Worm (Caenorhabditis elegans) whole organism, L3 larva: ENCODE data around the gene fubl-3.

Source experiments
- R02D3.7 ChIP-seq: fragments of 150-350 bp; optimal IDR thresholded peaks from 2 replicates; lab custom pipeline; 2014; ENCODE audit warnings: missing biosample characterization, missing genetic modification characterization
- aly-2 ChIP-seq: fragments of 150-350 bp; optimal IDR thresholded peaks from 2 replicates; lab custom pipeline; 2014; ENCODE audit warnings: missing biosample characterization, missing genetic modification characterization
- ama-1 ChIP-seq: fragments of 150-350 bp; optimal IDR thresholded peaks from 2 replicates; lab custom pipeline; 2018
- ceh-16 ChIP-seq: sonication (generic microtip); optimal IDR thresholded peaks from 2 replicates; lab custom pipeline; 2017; ENCODE audit warnings: missing biosample characterization, missing genetic modification characterization
- ceh-28 ChIP-seq: fragments of 150-350 bp; optimal IDR thresholded peaks from 2 replicates; lab custom pipeline; 2014; ENCODE audit warnings: missing biosample characterization, missing genetic modification reagents, missing genetic modification characterization
- egl-27 ChIP-seq: sonication (generic microtip); optimal IDR thresholded peaks from 4 replicates; lab custom pipeline; 2017; ENCODE audit warnings: missing biosample characterization, missing genetic modification reagents, missing genetic modification characterization
- egl-5 ChIP-seq: fragments of 150-350 bp; optimal IDR thresholded peaks from 2 replicates; lab custom pipeline; 2017; ENCODE audit warnings: missing biosample characterization, missing genetic modification reagents, missing genetic modification characterization, inconsistent platforms
- elt-1 ChIP-seq: fragments of 150-350 bp; optimal IDR thresholded peaks from 2 replicates; lab custom pipeline; 2014; ENCODE audit warnings: missing biosample characterization, missing genetic modification characterization
- elt-2 ChIP-seq: sonication (generic microtip); optimal IDR thresholded peaks from 2 replicates; lab custom pipeline; 2016; ENCODE audit warnings: missing genetic modification reagents, mild to moderate bottlenecking, missing genetic modification characterization, missing compliant biosample characterization
- elt-3 ChIP-seq, 3 experiments: fragments of 150-350 bp in 1 of 3; sonication (generic microtip) in 2 of 3; optimal IDR thresholded peaks; 2 replicates in 2 of 3; 4 replicates in 1 of 3; lab custom pipeline; 2014 to 2017; ENCODE audit warnings: missing biosample characterization in 3 of 3, missing genetic modification characterization in 3 of 3
- fkh-2 ChIP-seq: fragments of 150-350 bp; optimal IDR thresholded peaks from 2 replicates; lab custom pipeline; 2014; ENCODE audit warnings: missing biosample characterization, missing genetic modification reagents, missing genetic modification characterization
- jun-1 ChIP-seq: fragments of 150-350 bp; optimal IDR thresholded peaks from 2 replicates; lab custom pipeline; 2014; ENCODE audit warnings: missing biosample characterization, missing genetic modification reagents, missing genetic modification characterization
- lin-15B ChIP-seq: fragments of 150-350 bp; optimal IDR thresholded peaks from 2 replicates; lab custom pipeline; 2014; ENCODE audit warnings: missing biosample characterization, missing genetic modification characterization
- lin-39 ChIP-seq: fragments of 150-350 bp; optimal IDR thresholded peaks from 2 replicates; lab custom pipeline; 2018; ENCODE audit warnings: missing biosample characterization, missing genetic modification reagents, missing genetic modification characterization
- lsy-12 ChIP-seq: sonication (generic microtip); optimal IDR thresholded peaks from 2 replicates; lab custom pipeline; 2016; ENCODE audit warnings: mild to moderate bottlenecking, missing genetic modification characterization, missing compliant biosample characterization
- nfya-1 ChIP-seq: sonication (generic microtip); optimal IDR thresholded peaks from 2 replicates; lab custom pipeline; 2017; ENCODE audit warnings: missing genetic modification characterization, mild to moderate bottlenecking, missing compliant biosample characterization, antibody characterized with exemption, moderate library complexity; ENCODE audit not compliant: insufficient read depth
- nhr-11 ChIP-seq: fragments of 150-350 bp; optimal IDR thresholded peaks from 2 replicates; lab custom pipeline; 2014; ENCODE audit warnings: missing biosample characterization, missing genetic modification characterization
- nhr-12 ChIP-seq: fragments of 150-350 bp; optimal IDR thresholded peaks from 2 replicates; lab custom pipeline; 2014; ENCODE audit warnings: missing biosample characterization, missing genetic modification characterization
- nhr-23 ChIP-seq: fragments of 150-350 bp; optimal IDR thresholded peaks from 2 replicates; lab custom pipeline; 2014; ENCODE audit warnings: missing biosample characterization, missing genetic modification reagents, missing genetic modification characterization
- nhr-237 ChIP-seq: fragments of 150-350 bp; optimal IDR thresholded peaks from 2 replicates; lab custom pipeline; 2014; ENCODE audit warnings: missing biosample characterization, missing genetic modification characterization
- nhr-25 ChIP-seq: sonication (generic microtip); optimal IDR thresholded peaks from 2 replicates; lab custom pipeline; 2017; ENCODE audit warnings: missing biosample characterization, missing genetic modification characterization
- nhr-28 ChIP-seq: fragments of 150-350 bp; optimal IDR thresholded peaks from 2 replicates; lab custom pipeline; 2014; ENCODE audit warnings: missing biosample characterization, missing genetic modification characterization
- nhr-43 ChIP-seq: sonication (generic microtip); optimal IDR thresholded peaks from 2 replicates; lab custom pipeline; 2016; ENCODE audit warnings: mild to moderate bottlenecking, missing genetic modification characterization, missing compliant biosample characterization; ENCODE audit not compliant: poor library complexity, severe bottlenecking
- nhr-76 ChIP-seq: fragments of 150-350 bp; sonication (generic microtip); optimal IDR thresholded peaks from 5 replicates; lab custom pipeline; 2014; ENCODE audit warnings: missing biosample characterization, missing genetic modification characterization
- pha-4 ChIP-seq: fragments of 150-350 bp; optimal IDR thresholded peaks from 2 replicates; lab custom pipeline; 2014; ENCODE audit warnings: missing biosample characterization, missing genetic modification reagents, missing genetic modification characterization
- pqm-1 ChIP-seq: fragments of 150-350 bp; optimal IDR thresholded peaks from 2 replicates; lab custom pipeline; 2017; ENCODE audit warnings: missing biosample characterization, missing genetic modification characterization, inconsistent platforms
- snpc-4 ChIP-seq: fragments of 150-350 bp; optimal IDR thresholded peaks from 2 replicates; lab custom pipeline; 2014; ENCODE audit warnings: missing biosample characterization, missing genetic modification characterization
- unc-62 ChIP-seq: fragments of 150-350 bp; sonication (generic microtip); optimal IDR thresholded peaks from 4 replicates; lab custom pipeline; 2014; ENCODE audit warnings: missing biosample characterization, missing genetic modification reagents, missing genetic modification characterization

Gene fubl-3

DNA sequence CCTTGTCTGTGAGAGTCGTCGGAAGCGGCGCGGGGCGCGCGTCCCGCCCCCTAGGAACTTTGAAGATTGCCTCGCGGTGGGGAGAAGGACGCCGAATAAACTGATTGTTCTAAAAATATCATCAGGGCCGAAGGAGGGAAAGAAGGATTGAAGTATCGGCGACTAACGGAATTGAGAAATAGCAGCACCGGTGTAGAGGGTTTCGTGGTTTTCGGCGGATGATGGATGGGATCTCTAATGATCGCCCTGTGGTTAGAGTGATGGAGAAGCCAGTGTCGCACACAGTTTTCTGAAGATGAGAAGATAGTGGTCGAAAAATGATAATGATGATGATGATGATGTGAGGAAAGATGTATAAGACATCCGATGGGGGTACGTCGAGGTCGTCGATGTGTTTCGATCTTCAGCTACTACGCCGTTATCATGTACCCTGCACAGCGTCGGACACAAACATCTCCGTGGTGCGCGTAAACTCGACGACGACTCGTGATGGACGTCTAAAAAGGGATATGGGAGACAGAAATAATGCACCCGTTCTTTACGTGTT, 12.6 kb upstream of the fubl-3 start, which contains the start of gene osm-11:
osm-11 (minus strand) TSS at position 51 of the 547 bp plus-strand sequence.
- TF ChIP-seq nhr-25 (tag; lab: Kevin White, UChicago) (peak; percentile 45), nhr-43 (tag; lab: Kevin White, UChicago) (peak; percentile 89), jun-1 (no peak), elt-3 (tag; optimal IDR thresholded peaks at IDR 0.05; lab: Kevin White, UChicago) (peak; percentile 26 to 78 (median 41)), lin-39 (peak; percentile 2), nhr-23 (peak; percentile 46)

DNA sequence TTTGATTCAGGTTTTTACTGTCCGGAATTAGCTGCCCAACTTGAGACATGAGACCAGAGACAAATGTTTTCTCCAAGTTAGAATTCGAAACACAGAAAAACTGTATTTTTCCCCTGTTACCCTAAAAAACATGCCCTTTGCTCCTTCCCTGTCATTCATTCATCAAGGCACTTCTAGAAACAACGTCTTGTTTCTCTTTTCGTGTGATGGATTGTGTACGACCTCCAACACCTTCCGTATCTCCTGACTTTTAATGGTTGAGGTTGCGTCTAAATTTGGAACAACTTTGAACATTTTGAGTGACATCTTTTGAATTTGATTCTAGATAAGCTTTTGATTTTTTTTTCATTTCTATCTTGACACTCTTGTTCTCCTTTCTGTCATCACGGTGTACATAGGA, 11.7 kb upstream of the fubl-3 start:
- no peak for TF ChIP-seq pqm-1
- peak; percentile 26 for TF ChIP-seq nhr-25 (tag; lab: Kevin White, UChicago)
- no peak for TF ChIP-seq lsy-12 (tag; lab: Kevin White, UChicago)
- no peak for TF ChIP-seq nhr-12 (tag; lab: Kevin White, UChicago)

DNA sequence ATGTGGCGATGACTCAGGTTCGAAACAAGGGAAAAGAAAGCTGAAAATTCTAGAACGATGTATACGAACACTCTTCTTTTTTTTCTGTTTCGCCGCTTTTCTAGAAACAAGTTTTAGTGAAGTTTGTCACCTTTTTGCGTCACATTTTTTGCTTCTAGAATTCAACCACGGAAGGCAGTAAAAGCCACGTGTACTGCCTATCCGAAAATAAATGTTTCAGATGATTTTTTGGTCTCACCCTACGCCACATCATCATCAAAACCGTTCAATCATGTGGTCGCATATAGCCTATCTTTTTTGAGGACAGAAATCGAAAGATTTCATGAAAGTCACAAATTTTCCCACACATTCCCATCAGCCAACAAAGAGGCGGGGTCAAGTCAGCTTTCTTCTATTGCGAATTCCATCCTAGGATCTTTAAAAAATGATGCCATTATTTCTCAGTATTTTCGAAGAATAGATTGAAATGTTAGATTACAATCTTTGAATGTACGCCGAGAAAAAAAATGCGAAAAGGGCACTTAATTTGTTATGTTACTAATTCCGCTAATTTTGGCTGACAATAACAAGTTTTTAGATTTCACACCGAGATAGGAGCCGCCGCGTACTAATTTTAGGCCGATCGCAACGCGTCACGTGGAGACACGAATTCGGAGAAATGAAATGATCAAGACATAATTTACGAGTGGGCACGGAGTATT, 10.2 kb upstream of the fubl-3 start:
- TF ChIP-seq nhr-25 (tag; lab: Kevin White, UChicago) = peak; percentile 70
- TF ChIP-seq nhr-76 = no peak
- TF ChIP-seq nhr-43 (tag; lab: Kevin White, UChicago) = peak; percentile 37
- TF ChIP-seq ama-1 (lab: Kevin White, UChicago) = peak; percentile 49
- TF ChIP-seq elt-1 (tag; lab: Kevin White, UChicago) = peak; percentile 82
- peak; percentile 15 for TF ChIP-seq nfya-1

DNA sequence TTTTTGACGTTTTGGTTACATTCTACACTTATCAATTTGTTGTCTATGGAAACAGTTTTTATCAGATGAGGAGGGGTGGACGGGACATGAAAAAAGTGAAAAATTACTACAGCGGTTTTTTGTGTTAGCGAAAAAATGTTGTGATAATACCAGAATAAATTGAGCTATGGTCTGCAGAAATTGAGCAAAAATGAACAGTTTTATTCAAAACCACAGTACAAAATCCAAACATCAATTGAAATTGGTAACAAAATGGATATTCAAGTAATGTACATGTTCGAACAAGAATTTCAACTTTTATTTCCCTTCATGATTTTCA, 9.7 kb upstream of the fubl-3 start:
- no peak for TF ChIP-seq fkh-2
- TF ChIP-seq pha-4 = no peak
- TF ChIP-seq, all 47 proteins: peak for 0

DNA sequence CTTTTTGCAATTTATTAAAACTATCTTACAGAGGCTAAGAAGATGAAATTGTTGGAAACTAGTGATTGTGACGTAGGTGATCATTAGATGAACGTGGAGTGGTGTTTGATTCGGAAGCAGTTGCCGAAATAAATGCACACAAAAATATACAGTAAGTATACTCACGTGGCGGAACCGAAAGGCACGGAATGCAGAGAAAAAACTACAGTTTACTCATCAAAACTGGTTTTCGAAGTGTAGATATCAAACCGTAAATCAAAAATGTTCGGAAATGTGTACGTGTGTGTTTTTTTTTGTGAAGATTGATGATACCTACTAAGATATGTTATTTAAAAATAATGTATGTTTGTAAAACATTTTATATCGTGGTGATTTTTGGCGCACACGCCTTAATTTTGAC, 7.5 kb upstream of the fubl-3 start:
- TF ChIP-seq aly-2 (tag; lab: Kevin White, UChicago) (no peak), lin-15B (no peak), ceh-28 (tag; lab: Kevin White, UChicago) (no peak), nhr-43 (tag; lab: Kevin White, UChicago) (no peak), nhr-76 (no peak), snpc-4 (no peak), nfya-1 (no peak), lsy-12 (tag; lab: Kevin White, UChicago) (no peak)
- TF ChIP-seq, all 47 proteins: peak for 0

DNA sequence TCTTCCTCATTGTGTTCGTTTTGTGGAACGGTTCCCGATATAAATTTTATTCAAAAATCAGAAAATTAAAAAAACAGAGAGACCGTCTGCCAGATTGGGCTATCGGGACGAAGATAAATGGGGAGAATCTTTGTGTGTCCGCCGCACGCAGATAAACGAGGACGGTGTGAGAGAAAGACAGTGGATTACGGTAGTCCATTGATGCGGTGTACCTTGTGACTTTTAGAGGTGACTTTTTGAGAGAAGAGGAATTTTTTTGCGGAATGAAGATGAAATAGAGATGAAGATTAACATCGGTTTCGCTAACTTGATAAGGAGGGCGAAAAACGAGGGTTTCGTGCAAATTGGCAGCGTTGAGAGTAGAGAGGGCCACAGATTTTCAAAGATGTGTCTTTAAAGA, 6.5 kb upstream of the fubl-3 start:
- peak; percentile 76 for TF ChIP-seq nhr-23
- TF ChIP-seq egl-5 (tag; lab: Kevin White, UChicago) = no peak
- peak; percentile 25 for TF ChIP-seq nfya-1
- no peak for TF ChIP-seq R02D3.7 (tag; lab: Kevin White, UChicago)
- TF ChIP-seq nhr-25 (tag; lab: Kevin White, UChicago) = peak; percentile 60
- TF ChIP-seq elt-3 (tag; optimal IDR thresholded peaks at IDR 0.05; lab: Kevin White, UChicago) = peak in 1 of 3 experiments; percentile 25
- TF ChIP-seq ceh-16 = no peak
- TF ChIP-seq nhr-43 (tag; lab: Kevin White, UChicago) = peak; percentile 52
- TF ChIP-seq nhr-237 = no peak
- peak; percentile 55 for TF ChIP-seq unc-62 (GFP tag; lab: Kevin White, UChicago)
- peak; percentile 94 for TF ChIP-seq elt-1 (tag; lab: Kevin White, UChicago)

DNA sequence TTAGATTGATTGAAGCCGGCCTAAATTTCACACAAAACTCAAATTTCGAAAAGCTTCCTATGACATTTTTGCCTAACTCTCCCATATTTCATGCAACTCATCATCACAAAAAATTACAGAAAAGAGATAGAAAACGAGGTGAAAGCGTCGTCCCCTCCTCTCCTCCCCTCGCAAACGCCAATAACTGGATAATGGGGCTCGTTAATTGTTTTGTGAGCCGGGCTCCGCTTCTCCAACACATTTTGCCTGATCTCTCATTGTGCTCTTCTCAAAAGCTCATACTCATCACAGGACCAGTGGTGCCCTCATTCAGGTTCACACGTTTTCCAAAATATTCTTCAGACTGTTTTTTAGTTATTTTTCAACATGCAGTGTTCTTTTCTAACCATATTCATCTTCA, 5.4 kb upstream of the fubl-3 start, which contains the start of gene pbo-6:
pbo-6 (plus strand) TSS at position 240 of the 400 bp plus-strand sequence.
- TF ChIP-seq nhr-76 = no peak
- peak; percentile 91 for TF ChIP-seq egl-5 (tag; lab: Kevin White, UChicago)

DNA sequence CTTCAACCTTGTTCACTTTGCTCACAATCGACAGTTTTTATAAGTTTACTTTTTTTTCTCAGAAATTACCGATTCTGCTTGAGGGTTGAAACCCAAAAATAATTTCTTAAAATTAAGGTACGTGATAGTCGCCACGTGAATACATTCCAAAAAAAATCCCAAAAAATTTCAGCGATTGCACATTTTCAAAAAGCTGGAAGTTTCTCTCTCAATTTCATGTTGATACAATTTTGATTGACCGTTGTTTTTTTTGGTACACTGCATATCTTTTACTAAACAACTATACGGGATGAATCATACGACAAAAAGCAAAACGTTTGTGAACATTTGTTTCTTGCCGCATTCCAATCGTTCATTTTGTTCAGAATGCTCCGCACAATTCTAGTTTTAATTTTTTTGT, 4.1 kb downstream of the fubl-3 start, which contains the start of gene C36E6.8:
C36E6.8 (plus strand) TSS at position 301 of the 400 bp plus-strand sequence.
- TF ChIP-seq pqm-1 (no peak), nhr-11 (no peak), nhr-23 (no peak), egl-27 (tag; lab: Kevin White, UChicago) (no peak), ceh-16 (no peak), nhr-28 (tag; lab: Kevin White, UChicago) (no peak), ceh-28 (tag; lab: Kevin White, UChicago) (no peak), nhr-25 (tag; lab: Kevin White, UChicago) (no peak), aly-2 (tag; lab: Kevin White, UChicago) (no peak), elt-2 (no peak)
- TF ChIP-seq, all 47 proteins: peak for 0
